Comparison of ENCODE assay signal across 2 worm cellular contexts in genomic region chrX:14169569-14170031, ce11.
TF ChIP-seq lines count a peak whose summit lies in the region.

sym-4 (minus strand) TSS chrX:14169619.

TF ChIP-seq in whole organism, L4 larva, 104 proteins besides CTCF, POLR2A, EP300 and RAD21 (continued from another document):
- TF ChIP-seq jun-1 (tag; optimal IDR thresholded peaks at IDR 0.05; lab: Kevin White, UChicago) (peak; percentile 87), Y105C5A.15 (GFP tag; IDR thresholded peaks at IDR 0.05; lab: Robert Waterston, UW) (no peak), nhr-48 (tag; optimal IDR thresholded peaks at IDR 0.05; lab: Kevin White, UChicago) (peak; percentile 85), hif-1 (tag; optimal IDR thresholded peaks at IDR 0.05; lab: Kevin White, UChicago) (peak in 1 of 2 experiments; percentile 74), lsy-2 (tag; optimal IDR thresholded peaks at IDR 0.05; lab: Kevin White, UChicago) (peak; percentile 76 to 91), ceh-82 (tag; optimal IDR thresholded peaks at IDR 0.05; lab: Kevin White, UChicago) (no peak), nhr-42 (GFP tag; IDR thresholded peaks at IDR 0.05; lab: Robert Waterston, UW) (peak; percentile 82; the same call in 1 of the 2 replicates), mxl-3 (GFP tag; optimal IDR thresholded peaks at IDR 0.05; lab: Kevin White, UChicago) (peak; percentile 100), mdl-1 (tag; optimal IDR thresholded peaks at IDR 0.05; lab: Kevin White, UChicago) (peak; percentile 81 to 98), daf-8 (GFP tag; IDR thresholded peaks at IDR 0.05; lab: Robert Waterston, UW) (no peak), ceh-28 (tag; optimal IDR thresholded peaks at IDR 0.05; lab: Kevin White, UChicago) (peak; percentile 65), zfp-3 (GFP tag; conservative IDR thresholded peaks at IDR 0.05; lab: Robert Waterston, UW) (peak; percentile 82), pqm-1 (tag; optimal IDR thresholded peaks at IDR 0.05; lab: Kevin White, UChicago) (peak; percentile 89), tag-97 (GFP tag; IDR thresholded peaks at IDR 0.05; lab: Robert Waterston, UW) (no peak), attf-4 (tag; optimal IDR thresholded peaks at IDR 0.05; lab: Kevin White, UChicago) (peak; percentile 50), mes-2 (tag; optimal IDR thresholded peaks at IDR 0.05; lab: Kevin White, UChicago; ENCODE audit: poor library complexity, severe bottlenecking) (peak; percentile 82), ceh-44 (GFP tag; IDR thresholded peaks at IDR 0.05; lab: Robert Waterston, UW) (no peak), snpc-1.2 (GFP tag; IDR thresholded peaks at IDR 0.05; lab: Robert Waterston, UW) (no peak), mep-1 (tag; optimal IDR thresholded peaks at IDR 0.05; lab: Kevin White, UChicago) (peak; percentile 98), daf-12 (tag; optimal IDR thresholded peaks at IDR 0.05; lab: Kevin White, UChicago) (no peak), dmd-8 (GFP tag; IDR thresholded peaks at IDR 0.05; lab: Robert Waterston, UW) (no peak), rbr-2 (tag; optimal IDR thresholded peaks at IDR 0.05; lab: Kevin White, UChicago) (peak; percentile 89), mdt-29 (GFP tag; IDR thresholded peaks at IDR 0.05; lab: Robert Waterston, UW) (peak; percentile 78), set-16 (GFP tag; IDR thresholded peaks at IDR 0.05; lab: Robert Waterston, UW) (peak; percentile 41; the same call in 1 of the 2 replicates), lin-39 (tag; optimal IDR thresholded peaks at IDR 0.05; lab: Kevin White, UChicago) (no peak), zip-2 (tag; optimal IDR thresholded peaks at IDR 0.05; lab: Kevin White, UChicago) (no peak), fos-1 (tag; optimal IDR thresholded peaks at IDR 0.05; lab: Kevin White, UChicago) (no peak), php-3 (GFP tag; IDR thresholded peaks at IDR 0.05; lab: Robert Waterston, UW) (peak; percentile 49; the same call in 1 of the 2 replicates), duxl-1 (tag; optimal IDR thresholded peaks at IDR 0.05; lab: Kevin White, UChicago; ENCODE audit: poor library complexity) (peak; percentile 44), madf-9 (GFP tag; conservative IDR thresholded peaks at IDR 0.05; lab: Robert Waterston, UW) (peak; percentile 78; the same call in 1 of the 2 replicates), zfp-2 (tag; optimal IDR thresholded peaks at IDR 0.05; lab: Kevin White, UChicago) (no peak)
TF ChIP-seq in whole organism, L4 larva: peak in this region for 58.

TF ChIP-seq in whole organism, late embryonic, 69 proteins besides CTCF, POLR2A, EP300 and RAD21 (continued from another document):
- TF ChIP-seq hlh-6 (tag; optimal IDR thresholded peaks at IDR 0.05; lab: Kevin White, UChicago) (no peak), npax-4 (tag; optimal IDR thresholded peaks at IDR 0.05; lab: Kevin White, UChicago) (no peak), pha-4 (tag; optimal IDR thresholded peaks at IDR 0.05; lab: Kevin White, UChicago) (no peak)
